Worm (Caenorhabditis elegans): ENCODE data around the gene mlh-1.

DNA sequence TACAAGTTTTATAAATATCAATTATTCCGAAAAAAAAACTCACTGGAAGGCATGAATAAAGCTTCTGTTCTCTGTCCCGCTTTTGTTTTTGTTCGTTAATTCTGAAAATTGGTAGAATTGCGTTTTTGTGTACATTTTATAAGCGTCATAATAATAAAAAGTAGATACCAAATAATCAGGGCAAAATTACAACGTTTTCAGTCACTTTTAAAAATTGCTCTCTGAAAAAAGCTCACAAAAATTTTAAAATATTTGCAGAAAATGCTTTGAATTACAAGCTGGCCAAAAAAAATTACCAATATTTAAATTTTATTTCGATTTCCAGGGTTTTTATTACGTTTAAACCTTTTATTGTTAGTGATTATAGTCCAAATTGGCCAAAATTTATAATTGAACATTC, 40.9 kb upstream of the mlh-1 start, which contains the start of gene scav-2:
- TF ChIP-seq elt-3 (tag; optimal IDR thresholded peaks at IDR 0.05) (no peak), nhr-76 (tag; optimal IDR thresholded peaks at IDR 0.05) (no peak), pha-4 (tag; optimal IDR thresholded peaks at IDR 0.05) (no peak), nhr-25 (tag; optimal IDR thresholded peaks at IDR 0.05) (no peak)
